Worm (Caenorhabditis elegans): ENCODE results near the gene ldh-1.

ldh-1 gene

ce11 chrII:11749490-11750172 lies 25.6 kb downstream of the ldh-1 start (continued):
- TF ChIP-seq C17E4.6 (GFP tag; IDR thresholded peaks at IDR 0.05) (no peak), lir-1 (GFP tag; conservative IDR thresholded peaks at IDR 0.05) (peak; percentile 66), T26A5.8 (tag; optimal IDR thresholded peaks at IDR 0.05) (no peak), dpff-1 (tag; optimal IDR thresholded peaks at IDR 0.05) (peak; percentile 50), cebp-1 (GFP tag; IDR thresholded peaks at IDR 0.05) (0 out of 2 replicates have a peak, but pooled peaks have one; percentile 50), cebp-1 (tag; optimal IDR thresholded peaks at IDR 0.05) (peak; percentile 90), hsf-1 (GFP tag; IDR thresholded peaks at IDR 0.05) (no peak), pha-4 (tag; optimal IDR thresholded peaks at IDR 0.05) (no peak), let-607 (tag; optimal IDR thresholded peaks at IDR 0.05) (peak; percentile 66 to 77), madf-6 (GFP tag; IDR thresholded peaks at IDR 0.05) (no peak), F57C9.4 (tag; optimal IDR thresholded peaks at IDR 0.05) (no peak), fkh-3 (tag; optimal IDR thresholded peaks at IDR 0.05) (no peak), ztf-26 (tag; optimal IDR thresholded peaks at IDR 0.05) (peak; percentile 2), nhr-179 (tag; optimal IDR thresholded peaks at IDR 0.05) (no peak), F57A8.1 (GFP tag; optimal IDR thresholded peaks at IDR 0.05) (no peak), athp-1 (tag; optimal IDR thresholded peaks at IDR 0.05) (peak; percentile 53), lin-35 (GFP tag; optimal IDR thresholded peaks at IDR 0.05) (peak in 1 of 3 experiments; percentile 66), lin-26 (GFP tag; IDR thresholded peaks at IDR 0.05) (0 out of 2 replicates have a peak, but pooled peaks have one; percentile 61), efl-1 (GFP tag; optimal IDR thresholded peaks at IDR 0.05) (peak; percentile 17), lin-54 (GFP tag; optimal IDR thresholded peaks at IDR 0.05) (peak; percentile 26), ceh-27 (GFP tag; optimal IDR thresholded peaks at IDR 0.05) (peak; percentile 76), nfya-1 (tag; optimal IDR thresholded peaks at IDR 0.05; ENCODE audit: borderline replicate concordance, insufficient read depth) (no peak), aptf-3 (GFP tag; IDR thresholded peaks at IDR 0.05) (no peak), lin-40 (tag; optimal IDR thresholded peaks at IDR 0.05) (peak; percentile 91), B0336.3 (GFP tag; IDR thresholded peaks at IDR 0.05) (peak; percentile 91), nhr-27 (tag; optimal IDR thresholded peaks at IDR 0.05) (no peak), T07F8.4 (tag; optimal IDR thresholded peaks at IDR 0.05) (peak; percentile 41), hmg-1.2 (GFP tag; IDR thresholded peaks at IDR 0.05) (peak; percentile 85), lsy-27 (tag; optimal IDR thresholded peaks at IDR 0.05; ENCODE audit: borderline replicate concordance, insufficient read depth) (no peak), F55B11.4 (tag; optimal IDR thresholded peaks at IDR 0.05; ENCODE audit: borderline replicate concordance, insufficient read depth) (no peak), attf-6 (GFP tag; IDR thresholded peaks at IDR 0.05) (no peak), dpl-1 (GFP tag; optimal IDR thresholded peaks at IDR 0.05) (no peak)

- TF ChIP-seq cebp-1 (GFP tag; IDR thresholded peaks at IDR 0.05) (no peak), cebp-1 (tag; optimal IDR thresholded peaks at IDR 0.05) (peak; percentile 63), lin-35 (GFP tag; optimal IDR thresholded peaks at IDR 0.05) (peak in 1 of 3 experiments; percentile 23), zfh-2 (GFP tag; conservative IDR thresholded peaks at IDR 0.05) (peak; percentile 62), repo-1 (tag; optimal IDR thresholded peaks at IDR 0.05) (no peak), ceh-27 (GFP tag; optimal IDR thresholded peaks at IDR 0.05) (peak; percentile 25)
Observed at ce11 chrII:11751615-11752174, 27.7 kb downstream of the ldh-1 start.

ce11 chrII:11753186-11753585 lies 29.2 kb downstream of the ldh-1 start:
- no peak for TF ChIP-seq ZK185.1 (tag; optimal IDR thresholded peaks at IDR 0.05; ENCODE audit: poor library complexity, severe bottlenecking)
- no peak for TF ChIP-seq snpc-4 (GFP tag; optimal IDR thresholded peaks at IDR 0.05)
- peak in 3 of 4 experiments; percentile 51 to 79 (median 76) for TF ChIP-seq snpc-4 (tag; optimal IDR thresholded peaks at IDR 0.05)
- TF ChIP-seq Y67H2A.10 (GFP tag; conservative IDR thresholded peaks at IDR 0.05): no peak
- no peak for TF ChIP-seq D2030.7 (GFP tag; IDR thresholded peaks at IDR 0.05)
- TF ChIP-seq ceh-58 (GFP tag; IDR thresholded peaks at IDR 0.05): no peak
- TF ChIP-seq mes-4 (tag; optimal IDR thresholded peaks at IDR 0.05): no peak
- no peak for TF ChIP-seq ztf-26 (tag; optimal IDR thresholded peaks at IDR 0.05)
- no peak for TF ChIP-seq egrh-3 (GFP tag; IDR thresholded peaks at IDR 0.05)
- peak; percentile 16 for TF ChIP-seq snpc-1.1 (tag; optimal IDR thresholded peaks at IDR 0.05; ENCODE audit: insufficient read depth)
- no peak for TF ChIP-seq F57C9.4 (tag; optimal IDR thresholded peaks at IDR 0.05)
